Worm (Caenorhabditis elegans) whole organism, L2 larva: ENCODE results near the gene Y6G8.6.

Experiments used
- aly-2 ChIP-seq: fragments of 150-350 bp; optimal IDR thresholded peaks from 2 replicates; lab custom pipeline; 2014; ENCODE audit warnings: missing biosample characterization, missing genetic modification characterization
- ceh-82 ChIP-seq: fragments of 150-350 bp; optimal IDR thresholded peaks from 2 replicates; lab custom pipeline; 2014; ENCODE audit warnings: missing biosample characterization, missing genetic modification characterization
- gmeb-1 ChIP-seq: fragments of 150-350 bp; optimal IDR thresholded peaks from 2 replicates; lab custom pipeline; 2014; ENCODE audit warnings: missing biosample characterization, missing genetic modification characterization
- lin-13 ChIP-seq: fragments of 150-350 bp; optimal IDR thresholded peaks from 2 replicates; lab custom pipeline; 2014; ENCODE audit warnings: missing biosample characterization, missing genetic modification reagents, missing genetic modification characterization
- lin-39 ChIP-seq: fragments of 150-350 bp; optimal IDR thresholded peaks from 2 replicates; lab custom pipeline; 2014; ENCODE audit warnings: missing biosample characterization, missing genetic modification reagents, missing genetic modification characterization
- lsy-2 ChIP-seq, 2 experiments: fragments of 150-350 bp in 1 of 2; sonication (generic microtip) in 1 of 2; optimal IDR thresholded peaks; 2 replicates each; lab custom pipeline; 2014 to 2017; ENCODE audit warnings: missing biosample characterization in 2 of 2, missing genetic modification characterization in 2 of 2
- nhr-6 ChIP-seq: fragments of 150-350 bp; optimal IDR thresholded peaks from 2 replicates; lab custom pipeline; 2014; ENCODE audit warnings: missing biosample characterization, missing genetic modification characterization
- peb-1 ChIP-seq: fragments of 150-350 bp; optimal IDR thresholded peaks from 2 replicates; lab custom pipeline; 2014; ENCODE audit warnings: missing biosample characterization, missing genetic modification characterization
- unc-39 ChIP-seq: fragments of 150-350 bp; optimal IDR thresholded peaks from 2 replicates; lab custom pipeline; 2014; ENCODE audit warnings: missing biosample characterization, missing genetic modification characterization

DNA sequence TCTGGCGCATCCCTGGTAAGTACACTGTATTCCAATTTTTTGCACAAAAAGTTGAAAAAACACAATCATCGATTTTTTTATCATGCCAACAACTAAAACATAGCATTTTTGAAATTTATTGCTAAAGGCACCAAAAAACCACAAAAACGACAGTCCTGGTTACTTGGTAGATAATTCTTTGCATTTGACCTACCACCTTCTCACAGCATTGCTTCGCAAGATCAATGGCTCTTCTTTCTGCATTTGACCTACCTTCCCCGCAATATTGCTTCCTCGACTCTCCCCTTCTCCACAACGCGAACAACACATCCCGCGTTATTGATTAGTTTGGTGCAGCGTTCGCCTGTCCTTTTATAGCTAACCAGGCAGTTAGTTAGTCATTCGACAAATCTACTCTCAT is 15.2 kb downstream of the Y6G8.6 start, which contains the start of gene ztf-25:
- TF ChIP-seq lsy-2 (tag; optimal IDR thresholded peaks at IDR 0.05; lab: Kevin White, UChicago) = no peak
- no peak for TF ChIP-seq aly-2
- TF ChIP-seq unc-39 (tag; lab: Kevin White, UChicago) = no peak
- TF ChIP-seq peb-1 (tag; lab: Kevin White, UChicago) = no peak
- TF ChIP-seq lin-39 = no peak
- TF ChIP-seq lin-13 (GFP tag; lab: Kevin White, UChicago) = no peak
- TF ChIP-seq gmeb-1 (tag; lab: Kevin White, UChicago) = no peak
- TF ChIP-seq ceh-82 (tag; lab: Kevin White, UChicago) = no peak
- TF ChIP-seq nhr-6 = no peak
